Worm (Caenorhabditis elegans) whole organism, L1 larva: ENCODE data around the gene B0365.9.

ENCODE experiments used
- C04F5.9 ChIP-seq: sonication (generic microtip); optimal IDR thresholded peaks from 2 replicates; lab custom pipeline; 2016; ENCODE audit warnings: missing genetic modification characterization, missing compliant biosample characterization
- F16B12.6 ChIP-seq: fragments of 150-350 bp; optimal IDR thresholded peaks from 2 replicates; lab custom pipeline; 2014; ENCODE audit warnings: missing biosample characterization, missing genetic modification characterization
- Y116A8C.19 ChIP-seq: sonication (generic microtip); optimal IDR thresholded peaks from 2 replicates; lab custom pipeline; 2016; ENCODE audit warnings: missing compliant biosample characterization, missing genetic modification characterization, borderline replicate concordance
- aha-1 ChIP-seq: fragments of 150-350 bp; optimal IDR thresholded peaks from 2 replicates; lab custom pipeline; 2014; ENCODE audit warnings: missing biosample characterization, missing genetic modification characterization
- alr-1 ChIP-seq: fragments of 200-800 bp; sonication (Bioruptor generic); optimal IDR thresholded peaks from 2 replicates; lab custom pipeline; 2018; ENCODE audit warnings: borderline replicate concordance, mild to moderate bottlenecking, missing genetic modification characterization, missing compliant biosample characterization
- blmp-1 ChIP-seq: fragments of 150-350 bp; optimal IDR thresholded peaks from 2 replicates; lab custom pipeline; 2014; ENCODE audit warnings: missing biosample characterization, missing genetic modification characterization
- ceh-63 ChIP-seq: fragments of 200-800 bp; sonication (Bioruptor generic); optimal IDR thresholded peaks from 2 replicates; lab custom pipeline; 2018; ENCODE audit warnings: mild to moderate bottlenecking, missing genetic modification characterization, missing compliant biosample characterization
- ceh-8 ChIP-seq: fragments of 200-800 bp; sonication (Bioruptor generic); optimal IDR thresholded peaks from 2 replicates; lab custom pipeline; 2018; ENCODE audit warnings: mild to moderate bottlenecking, missing genetic modification characterization, moderate library complexity, missing compliant biosample characterization
- ces-1 ChIP-seq: fragments of 150-350 bp; optimal IDR thresholded peaks from 2 replicates; lab custom pipeline; 2014; ENCODE audit warnings: missing biosample characterization, missing genetic modification reagents, missing genetic modification characterization
- efl-1 ChIP-seq, 4 experiments: fragments of 150-350 bp; optimal IDR thresholded peaks in 3 of 4; peaks in 1 of 4; 1 replicate in 1 of 4; 2 replicates in 3 of 4; lab custom pipeline; 2014; ENCODE audit warnings: missing biosample characterization in 2 of 4, missing genetic modification characterization in 2 of 4, missing genetic modification reagents in 2 of 4
- egl-13 ChIP-seq: sonication (generic microtip); optimal IDR thresholded peaks from 2 replicates; lab custom pipeline; 2016; ENCODE audit warnings: missing genotype, missing genetic modification reagents, missing genetic modification characterization, missing compliant biosample characterization
- egl-27 ChIP-seq, 2 experiments: fragments of 150-350 bp in 1 of 2; sonication (generic microtip); optimal IDR thresholded peaks; 3 replicates each; lab custom pipeline; 2017 to 2018; ENCODE audit warnings: missing biosample characterization in 2 of 2, missing genetic modification characterization in 2 of 2, missing genetic modification reagents in 2 of 2
- elt-3 ChIP-seq, 6 experiments: fragments of 150-350 bp in 1 of 6; sonication (generic microtip); optimal IDR thresholded peaks; 2 replicates each; lab custom pipeline; 2017 to 2018; ENCODE audit warnings: missing biosample characterization in 6 of 6, missing genetic modification characterization in 6 of 6, inconsistent platforms in 1 of 6
- fkh-10 ChIP-seq: sonication (generic microtip); optimal IDR thresholded peaks from 2 replicates; lab custom pipeline; 2017; ENCODE audit warnings: missing biosample characterization, missing genetic modification reagents, missing genetic modification characterization
- fkh-8 ChIP-seq: sonication (generic microtip); optimal IDR thresholded peaks from 2 replicates; lab custom pipeline; 2016; ENCODE audit warnings: mild to moderate bottlenecking, missing genetic modification characterization, missing compliant biosample characterization
- fos-1 ChIP-seq: fragments of 150-350 bp; optimal IDR thresholded peaks from 2 replicates; lab custom pipeline; 2014; ENCODE audit warnings: missing biosample characterization, missing genetic modification characterization
- lin-13 ChIP-seq: fragments of 150-350 bp; optimal IDR thresholded peaks from 2 replicates; lab custom pipeline; 2014; ENCODE audit warnings: missing biosample characterization, missing genetic modification reagents, missing genetic modification characterization
- lin-14 ChIP-seq: fragments of 200-800 bp; sonication (Bioruptor generic); optimal IDR thresholded peaks from 2 replicates; lab custom pipeline; 2018; ENCODE audit warnings: mild to moderate bottlenecking, missing genetic modification characterization, moderate library complexity, missing compliant biosample characterization
- lir-3 ChIP-seq: sonication (generic microtip); optimal IDR thresholded peaks from 2 replicates; lab custom pipeline; 2016; ENCODE audit warnings: mild to moderate bottlenecking, missing genetic modification characterization, moderate library complexity, missing compliant biosample characterization; ENCODE audit not compliant: poor library complexity
- lsy-2 ChIP-seq, 2 experiments: fragments of 150-350 bp; optimal IDR thresholded peaks; 2 replicates each; lab custom pipeline; 2014; ENCODE audit warnings: missing biosample characterization in 2 of 2, missing genetic modification characterization in 2 of 2
- mef-2 ChIP-seq: fragments of 150-350 bp; optimal IDR thresholded peaks from 2 replicates; lab custom pipeline; 2014; ENCODE audit warnings: missing biosample characterization, missing genetic modification characterization
- nhr-237 ChIP-seq: fragments of 150-350 bp; optimal IDR thresholded peaks from 2 replicates; lab custom pipeline; 2014; ENCODE audit warnings: missing biosample characterization, missing genetic modification characterization
- nhr-28 ChIP-seq: fragments of 150-350 bp; optimal IDR thresholded peaks from 2 replicates; lab custom pipeline; 2014; ENCODE audit warnings: missing biosample characterization, missing genetic modification characterization
- nhr-47 ChIP-seq: sonication (generic microtip); optimal IDR thresholded peaks from 2 replicates; lab custom pipeline; 2016; ENCODE audit warnings: mild to moderate bottlenecking, missing genetic modification characterization, moderate library complexity, missing compliant biosample characterization
- pag-3 ChIP-seq: sonication (generic microtip); optimal IDR thresholded peaks from 2 replicates; lab custom pipeline; 2017; ENCODE audit warnings: missing genetic modification characterization, mild to moderate bottlenecking, missing compliant biosample characterization, antibody characterized with exemption, borderline replicate concordance; ENCODE audit not compliant: insufficient read depth
- pax-3 ChIP-seq: fragments of 200-800 bp; sonication (Bioruptor generic); optimal IDR thresholded peaks from 2 replicates; lab custom pipeline; 2018; ENCODE audit warnings: mild to moderate bottlenecking, missing genetic modification characterization, moderate library complexity, missing compliant biosample characterization
- skn-1 ChIP-seq: fragments of 150-350 bp; optimal IDR thresholded peaks from 2 replicates; lab custom pipeline; 2014; ENCODE audit warnings: missing biosample characterization, missing genetic modification characterization
- sptf-1 ChIP-seq: fragments of 150-350 bp; optimal IDR thresholded peaks from 2 replicates; lab custom pipeline; 2014; ENCODE audit warnings: missing biosample characterization, missing genetic modification characterization
- sup-37 ChIP-seq: fragments of 200-800 bp; sonication (Bioruptor generic); optimal IDR thresholded peaks from 2 replicates; lab custom pipeline; 2018; ENCODE audit warnings: mild to moderate bottlenecking, missing genetic modification characterization, missing compliant biosample characterization
- tlp-1 ChIP-seq: fragments of 150-350 bp; optimal IDR thresholded peaks from 2 replicates; lab custom pipeline; 2014; ENCODE audit warnings: missing biosample characterization, missing genetic modification characterization
- unc-30 ChIP-seq: sonication (generic microtip); optimal IDR thresholded peaks from 2 replicates; lab custom pipeline; 2017; ENCODE audit warnings: missing biosample characterization, missing genetic modification characterization
- unc-62 ChIP-seq: fragments of 150-350 bp; optimal IDR thresholded peaks from 2 replicates; lab custom pipeline; 2014; ENCODE audit warnings: missing biosample characterization, missing genetic modification reagents, missing genetic modification characterization
- unc-86 ChIP-seq: sonication (generic microtip); optimal IDR thresholded peaks from 2 replicates; lab custom pipeline; 2016; ENCODE audit warnings: missing genetic modification characterization, missing compliant biosample characterization
- xbp-1 ChIP-seq: sonication (generic microtip); optimal IDR thresholded peaks from 2 replicates; lab custom pipeline; 2016; ENCODE audit warnings: missing genetic modification characterization, missing compliant biosample characterization

B0365.9 gene

ce11 chrV:13133380-13133779 is at the start of gene B0365.9:
TSS of gene B0365.9 (minus strand) at chrV:13133565.
- TF ChIP-seq skn-1 (tag; lab: Kevin White, UChicago) (no peak), lsy-2 (tag; optimal IDR thresholded peaks at IDR 0.05; lab: Kevin White, UChicago) (no peak), fkh-10 (GFP tag; lab: Kevin White, UChicago) (no peak), blmp-1 (peak; percentile 94), pag-3 (tag; lab: Kevin White, UChicago) (no peak), nhr-47 (tag; lab: Kevin White, UChicago) (no peak), ceh-8 (GFP tag; lab: Kevin White, UChicago) (no peak), pax-3 (tag; lab: Kevin White, UChicago) (no peak), efl-1 (optimal IDR thresholded peaks at IDR 0.05; lab: Kevin White, UChicago) (no peak), efl-1 (GFP tag; optimal IDR thresholded peaks at IDR 0.05 in 1 of 2; lab: Kevin White, UChicago) (peak in 1 of 2 experiments; percentile 1), F16B12.6 (tag; lab: Kevin White, UChicago) (no peak), nhr-237 (no peak), egl-27 (tag; optimal IDR thresholded peaks at IDR 0.05; lab: Kevin White, UChicago) (no peak), sptf-1 (tag; lab: Kevin White, UChicago) (no peak), fos-1 (tag; lab: Kevin White, UChicago) (no peak), unc-86 (tag; lab: Kevin White, UChicago) (no peak), elt-3 (tag; optimal IDR thresholded peaks at IDR 0.05; lab: Kevin White, UChicago) (no peak)

ce11 chrV:13181450-13181849 is 48.1 kb upstream of the B0365.9 start:
- TF ChIP-seq unc-86 (tag; lab: Kevin White, UChicago), result no peak
- no peak for TF ChIP-seq lir-3 (tag; lab: Kevin White, UChicago)
- no peak for TF ChIP-seq unc-62 (GFP tag; lab: Kevin White, UChicago)
- TF ChIP-seq F16B12.6 (tag; lab: Kevin White, UChicago), result no peak
- TF ChIP-seq efl-1 (optimal IDR thresholded peaks at IDR 0.05; lab: Kevin White, UChicago), result no peak
- peak in 1 of 2 experiments; percentile 91 for TF ChIP-seq efl-1 (GFP tag; optimal IDR thresholded peaks at IDR 0.05 in 1 of 2; lab: Kevin White, UChicago)

ce11 chrV:13179986-13180591 is 46.7 kb upstream of the B0365.9 start, which contains the start of gene cni-1:
TSS of gene cni-1 (plus strand) at chrV:13180330.
- TF ChIP-seq fkh-8 (tag; lab: Kevin White, UChicago) (no peak), efl-1 (optimal IDR thresholded peaks at IDR 0.05; lab: Kevin White, UChicago) (no peak), efl-1 (GFP tag; optimal IDR thresholded peaks at IDR 0.05 in 1 of 2; lab: Kevin White, UChicago) (peak in 1 of 2 experiments; percentile 37)

- TF ChIP-seq alr-1, result no peak
- TF ChIP-seq nhr-237, result no peak
- no peak for TF ChIP-seq lsy-2 (tag; optimal IDR thresholded peaks at IDR 0.05; lab: Kevin White, UChicago)
- no peak for TF ChIP-seq ceh-63 (GFP tag; lab: Kevin White, UChicago)
- TF ChIP-seq mef-2, result no peak
- TF ChIP-seq tlp-1 (tag; lab: Kevin White, UChicago), result no peak
- no peak for TF ChIP-seq nhr-47 (tag; lab: Kevin White, UChicago)
- no peak for TF ChIP-seq xbp-1 (tag; lab: Kevin White, UChicago)
- no peak for TF ChIP-seq lin-14
- TF ChIP-seq lin-13 (GFP tag; lab: Kevin White, UChicago), result no peak
- TF ChIP-seq C04F5.9, result no peak
- TF ChIP-seq egl-13 (tag; lab: Kevin White, UChicago), result no peak
- TF ChIP-seq unc-30, result no peak
- TF ChIP-seq ces-1 (GFP tag; lab: Kevin White, UChicago), result no peak
- no peak for TF ChIP-seq aha-1 (tag; lab: Kevin White, UChicago)
- no peak for TF ChIP-seq nhr-28 (tag; lab: Kevin White, UChicago)
- TF ChIP-seq sup-37, result no peak
- TF ChIP-seq fkh-10 (GFP tag; lab: Kevin White, UChicago), result no peak
- TF ChIP-seq egl-27 (tag; optimal IDR thresholded peaks at IDR 0.05; lab: Kevin White, UChicago), result no peak
- no peak for TF ChIP-seq Y116A8C.19
These were observed 43.4 kb upstream of the B0365.9 start for ce11 chrV:13176814-13177213.
